Worm (Caenorhabditis elegans): ENCODE measurements around the gene lron-7.

The lron-7 gene

DNA sequence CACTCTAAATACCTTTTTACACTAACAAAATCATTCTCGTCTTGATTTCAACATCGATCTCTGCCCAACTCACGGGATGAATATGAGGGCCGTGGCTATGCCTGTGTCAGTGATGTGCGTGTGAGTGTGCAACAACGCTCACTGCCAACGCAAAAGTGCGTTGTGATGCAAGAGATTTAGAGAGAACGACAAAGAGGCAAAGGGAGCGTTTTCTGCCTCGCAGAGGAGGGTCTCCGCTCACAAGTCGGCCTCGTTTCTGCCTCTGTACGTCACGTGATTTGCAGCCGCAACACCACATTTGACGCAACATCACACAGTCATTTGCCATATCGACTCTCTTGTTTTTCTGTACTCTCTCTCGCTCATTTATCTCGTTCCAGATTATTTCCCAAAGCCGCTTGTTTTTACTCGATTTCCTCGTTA is 42.4 kb downstream of the lron-7 start, which contains the start of gene epg-7 (continued):
- peak; percentile 90 for TF ChIP-seq nhr-80 (tag; optimal IDR thresholded peaks at IDR 0.05)
- peak; percentile 45 for TF ChIP-seq ztf-3 (GFP tag; optimal IDR thresholded peaks at IDR 0.05)
- peak; percentile 83 for TF ChIP-seq atf-7 (tag; optimal IDR thresholded peaks at IDR 0.05)
- TF ChIP-seq nfyb-1 (GFP tag; IDR thresholded peaks at IDR 0.05), result peak; percentile 93
- 0 out of 2 replicates have a peak, but pooled peaks have one; percentile 35 for TF ChIP-seq Y95B8A.8 (GFP tag; IDR thresholded peaks at IDR 0.05)
- TF ChIP-seq F23B12.7 (tag; optimal IDR thresholded peaks at IDR 0.05; ENCODE audit: insufficient read depth), result peak; percentile 49
- no peak for TF ChIP-seq ceh-79 (tag; optimal IDR thresholded peaks at IDR 0.05)

- peak; percentile 63 for TF ChIP-seq madf-6 (GFP tag; IDR thresholded peaks at IDR 0.05)
- no peak for TF ChIP-seq F49E8.2 (tag; optimal IDR thresholded peaks at IDR 0.05; ENCODE audit: insufficient read depth)
- TF ChIP-seq madf-8 (GFP tag; conservative IDR thresholded peaks at IDR 0.05), result peak; percentile 23; the same call in 1 of the 2 replicates
- peak; percentile 3 for TF ChIP-seq dpl-1 (GFP tag; optimal IDR thresholded peaks at IDR 0.05)
- 0 out of 2 replicates have a peak, but pooled peaks have one; percentile 23 for TF ChIP-seq rcor-1 (GFP tag; IDR thresholded peaks at IDR 0.05)
- TF ChIP-seq efl-1 (GFP tag; optimal IDR thresholded peaks at IDR 0.05), result peak; percentile 70
Observed at ce11 chrX:7340394-7340793, 48.5 kb downstream of the lron-7 start.

ce11 chrX:7340915-7341559 is 49.1 kb downstream of the lron-7 start, which contains the start of gene C07D8.6:
Gene C07D8.6 (plus strand): TSS chrX:7341509.
- TF ChIP-seq bed-1 (GFP tag; IDR thresholded peaks at IDR 0.05), result no peak
- peak in 1 of 2 experiments; percentile 42 for TF ChIP-seq let-607 (tag; optimal IDR thresholded peaks at IDR 0.05)
- TF ChIP-seq nfya-2 (GFP tag; IDR thresholded peaks at IDR 0.05), result no peak
- peak; percentile 59 for TF ChIP-seq ets-4 (GFP tag; optimal IDR thresholded peaks at IDR 0.05)
- no peak for TF ChIP-seq hrde-1 (tag; optimal IDR thresholded peaks at IDR 0.05; ENCODE audit: borderline replicate concordance)
- TF ChIP-seq lsl-1 (GFP tag; optimal IDR thresholded peaks at IDR 0.05), result no peak
- peak; percentile 42 for TF ChIP-seq tbp1 (GFP tag; optimal IDR thresholded peaks at IDR 0.05)
- TF ChIP-seq mel-28 (tag; optimal IDR thresholded peaks at IDR 0.05; ENCODE audit: borderline replicate concordance), result no peak
- TF ChIP-seq nhr-80 (tag; optimal IDR thresholded peaks at IDR 0.05), result peak; percentile 99
- TF ChIP-seq Y56A3A.18 (GFP tag; IDR thresholded peaks at IDR 0.05), result no peak
- no peak for TF ChIP-seq tbx-9 (tag; optimal IDR thresholded peaks at IDR 0.05; ENCODE audit: borderline replicate concordance)
- TF ChIP-seq atf-7 (tag; optimal IDR thresholded peaks at IDR 0.05), result peak; percentile 32
- no peak for TF ChIP-seq sptf-2 (GFP tag; optimal IDR thresholded peaks at IDR 0.05)
- no peak for TF ChIP-seq mcd-1 (GFP tag; IDR thresholded peaks at IDR 0.05)
- peak; percentile 13 for TF ChIP-seq ztf-22 (GFP tag; optimal IDR thresholded peaks at IDR 0.05)
- no peak for TF ChIP-seq C06A6.2 (GFP tag; conservative IDR thresholded peaks at IDR 0.05)
- TF ChIP-seq egl-18 (GFP tag; IDR thresholded peaks at IDR 0.05), result no peak
- no peak for TF ChIP-seq cebp-1 (GFP tag; IDR thresholded peaks at IDR 0.05)
- TF ChIP-seq cebp-1 (tag; optimal IDR thresholded peaks at IDR 0.05), result peak; percentile 3
- peak; percentile 16 for TF ChIP-seq ZK185.1 (tag; optimal IDR thresholded peaks at IDR 0.05; ENCODE audit: poor library complexity, severe bottlenecking)
- no peak for TF ChIP-seq F37B4.10 (GFP tag; IDR thresholded peaks at IDR 0.05)

- TF ChIP-seq F55B11.4 (tag; optimal IDR thresholded peaks at IDR 0.05; ENCODE audit: borderline replicate concordance, insufficient read depth) (no peak), nhr-80 (tag; optimal IDR thresholded peaks at IDR 0.05) (peak; percentile 19)
Observed at ce11 chrX:7343218-7343617, 51.3 kb downstream of the lron-7 start.
